Fruit fly (Drosophila melanogaster) whole organism, wandering third instar larva: ENCODE results near the gene CG11601.

Experiments
- br ChIP-seq: fragments of 200-800 bp; sonication (Bioruptor generic); optimal IDR thresholded peaks from 2 replicates; lab custom pipeline; 2016; ENCODE audit warnings: missing biosample characterization, missing genetic modification characterization
- fru ChIP-seq: fragments of 200-800 bp; sonication (Bioruptor generic); optimal IDR thresholded peaks from 3 replicates; lab custom pipeline; 2016; ENCODE audit warnings: missing biosample characterization, mild to moderate bottlenecking, missing genetic modification characterization

- no peak for TF ChIP-seq br
- TF ChIP-seq fru (GFP tag; lab: Kevin White, UChicago): no peak
Measured at dm6 chr2L:244559-244958, 38.5 kb downstream of the CG11601 start.
